Worm (Caenorhabditis elegans): ENCODE data around the gene myo-2.

myo-2 gene

DNA sequence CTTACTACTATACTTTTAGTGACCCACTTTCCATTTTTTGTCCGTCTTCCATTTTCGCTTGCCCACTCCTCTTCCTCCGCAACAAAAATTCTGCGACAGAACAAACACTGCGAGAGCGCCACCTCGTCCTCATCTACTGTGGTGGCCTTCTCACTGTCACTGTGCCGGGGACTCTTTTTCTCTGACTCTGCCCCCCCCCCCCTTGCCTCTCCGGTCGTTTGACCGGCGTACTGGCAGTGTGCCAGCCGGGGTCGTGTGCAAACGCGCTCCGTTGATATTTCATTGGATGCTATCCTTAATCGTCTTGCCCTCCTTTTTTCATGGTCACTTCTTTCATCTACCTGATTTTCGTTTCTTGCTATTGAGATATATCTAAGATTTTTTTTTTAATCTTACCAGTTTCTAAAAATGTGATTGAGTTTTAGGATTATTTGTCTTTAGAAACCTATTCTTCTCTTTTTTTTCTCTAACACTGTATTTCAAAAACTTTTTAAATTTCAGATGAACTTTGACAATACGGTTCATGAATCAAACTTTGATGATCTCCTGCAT lies 12.7 kb downstream of the myo-2 start, which contains the start of gene atf-6 (continued):
- TF ChIP-seq tlf-1 (GFP tag; optimal IDR thresholded peaks at IDR 0.05), result no peak
- peak; percentile 96 for TF ChIP-seq K12H6.12 (tag; optimal IDR thresholded peaks at IDR 0.05)
- no peak for TF ChIP-seq ama-1 (optimal IDR thresholded peaks at IDR 0.05)
- no peak for TF ChIP-seq ama-1 (GFP tag; optimal IDR thresholded peaks at IDR 0.05)
- no peak for TF ChIP-seq lin-54 (GFP tag; optimal IDR thresholded peaks at IDR 0.05)
- TF ChIP-seq madf-10 (tag; optimal IDR thresholded peaks at IDR 0.05), result peak; percentile 55
- peak; percentile 70 for TF ChIP-seq gei-17 (GFP tag; optimal IDR thresholded peaks at IDR 0.05)
- TF ChIP-seq Y67H2A.10 (GFP tag; conservative IDR thresholded peaks at IDR 0.05), result no peak
- no peak for TF ChIP-seq pha-4 (tag; optimal IDR thresholded peaks at IDR 0.05)
- peak; percentile 97 for TF ChIP-seq nhr-80 (tag; optimal IDR thresholded peaks at IDR 0.05)
- TF ChIP-seq madf-6 (GFP tag; IDR thresholded peaks at IDR 0.05), result no peak
- no peak for TF ChIP-seq F49E8.2 (tag; optimal IDR thresholded peaks at IDR 0.05; ENCODE audit: insufficient read depth)
- TF ChIP-seq unc-130 (GFP tag; optimal IDR thresholded peaks at IDR 0.05), result no peak
- no peak for TF ChIP-seq rec-8 (tag; optimal IDR thresholded peaks at IDR 0.05)
- TF ChIP-seq bed-1 (GFP tag; IDR thresholded peaks at IDR 0.05), result no peak
- no peak for TF ChIP-seq sdz-38 (tag; optimal IDR thresholded peaks at IDR 0.05)
- TF ChIP-seq F57C9.4 (tag; optimal IDR thresholded peaks at IDR 0.05), result no peak
- no peak for TF ChIP-seq hlh-26 (GFP tag; conservative IDR thresholded peaks at IDR 0.05)
- TF ChIP-seq ceh-40 (GFP tag; IDR thresholded peaks at IDR 0.05), result no peak
- TF ChIP-seq ztf-3 (GFP tag; optimal IDR thresholded peaks at IDR 0.05), result no peak
- TF ChIP-seq ets-4 (GFP tag; optimal IDR thresholded peaks at IDR 0.05), result peak; percentile 80
- TF ChIP-seq nhr-27 (tag; optimal IDR thresholded peaks at IDR 0.05), result peak; percentile 3
- TF ChIP-seq lin-35 (GFP tag; optimal IDR thresholded peaks at IDR 0.05), result no peak
- peak; percentile 41 to 51 for TF ChIP-seq let-607 (tag; optimal IDR thresholded peaks at IDR 0.05)
- no peak for TF ChIP-seq athp-1 (tag; optimal IDR thresholded peaks at IDR 0.05)
- TF ChIP-seq nfya-2 (GFP tag; IDR thresholded peaks at IDR 0.05), result no peak
- no peak for TF ChIP-seq ceh-58 (GFP tag; IDR thresholded peaks at IDR 0.05)
- no peak for TF ChIP-seq cebp-2 (GFP tag; IDR thresholded peaks at IDR 0.05)
- TF ChIP-seq nfya-1 (tag; optimal IDR thresholded peaks at IDR 0.05; ENCODE audit: borderline replicate concordance, insufficient read depth), result no peak
- TF ChIP-seq Y53G8AR.9 (GFP tag; conservative IDR thresholded peaks at IDR 0.05), result peak; percentile 39; the same call in 1 of the 2 replicates
- TF ChIP-seq attf-3 (GFP tag; conservative IDR thresholded peaks at IDR 0.05), result no peak
- TF ChIP-seq B0019.2 (GFP tag; conservative IDR thresholded peaks at IDR 0.05), result no peak
- no peak for TF ChIP-seq dpl-1 (GFP tag; optimal IDR thresholded peaks at IDR 0.05)
- peak; percentile 58; the same call in 1 of the 2 replicates for TF ChIP-seq ztf-6 (GFP tag; IDR thresholded peaks at IDR 0.05)
- peak; percentile 78 for TF ChIP-seq lin-40 (tag; optimal IDR thresholded peaks at IDR 0.05)
- TF ChIP-seq akir-1 (GFP tag; optimal IDR thresholded peaks at IDR 0.05), result no peak
- no peak for TF ChIP-seq nhr-179 (tag; optimal IDR thresholded peaks at IDR 0.05)
- TF ChIP-seq B0035.1 (tag; optimal IDR thresholded peaks at IDR 0.05), result no peak
- TF ChIP-seq hrde-1 (tag; optimal IDR thresholded peaks at IDR 0.05; ENCODE audit: borderline replicate concordance), result no peak
- TF ChIP-seq F37B4.10 (GFP tag; IDR thresholded peaks at IDR 0.05), result no peak
- TF ChIP-seq C17E4.6 (GFP tag; IDR thresholded peaks at IDR 0.05), result no peak
- no peak for TF ChIP-seq nhr-120 (GFP tag; IDR thresholded peaks at IDR 0.05)
- peak; percentile 56; the same call in 1 of the 2 replicates for TF ChIP-seq hmg-1.2 (GFP tag; IDR thresholded peaks at IDR 0.05)
- peak; percentile 57; the same call in 1 of the 2 replicates for TF ChIP-seq C06A6.2 (GFP tag; conservative IDR thresholded peaks at IDR 0.05)
- TF ChIP-seq rpc-1 (optimal IDR thresholded peaks at IDR 0.05), result no peak
- TF ChIP-seq rpc-1 (tag; optimal IDR thresholded peaks at IDR 0.05), result no peak
- TF ChIP-seq T26A5.8 (tag; optimal IDR thresholded peaks at IDR 0.05), result no peak
- TF ChIP-seq ztf-22 (GFP tag; optimal IDR thresholded peaks at IDR 0.05), result no peak
- peak; percentile 64 for TF ChIP-seq ztf-18 (tag; optimal IDR thresholded peaks at IDR 0.05)

All from whole organism, young adult.